Fruit fly (Drosophila melanogaster) whole organism, embryonic: Measurements from ENCODE around the gene CG31792.

Experiments
- Antp ChIP-seq: fragments of 200-800 bp; sonication (Bioruptor generic); optimal IDR thresholded peaks from 3 replicates; lab custom pipeline; 2016; ENCODE audit warnings: missing biosample characterization, missing genetic modification characterization
- Atf-2 ChIP-seq: fragments of 200-800 bp; sonication (Bioruptor generic); optimal IDR thresholded peaks from 2 replicates; lab custom pipeline; 2016; ENCODE audit warnings: missing biosample characterization, missing genetic modification characterization
- CG12744 ChIP-seq: fragments of 200-800 bp; sonication (Bioruptor generic); optimal IDR thresholded peaks from 2 replicates; lab custom pipeline; 2016; ENCODE audit warnings: missing biosample characterization, missing genetic modification characterization
- CG15479 ChIP-seq: fragments of 200-800 bp; sonication (Bioruptor generic); optimal IDR thresholded peaks from 3 replicates; lab custom pipeline; 2019; ENCODE audit warnings: missing biosample characterization, mild to moderate bottlenecking, missing genetic modification characterization, moderate library complexity
- CG15514 ChIP-seq: fragments of 200-800 bp; sonication (Bioruptor generic); optimal IDR thresholded peaks from 3 replicates; lab custom pipeline; 2017; ENCODE audit warnings: missing biosample characterization, missing genetic modification characterization, mild to moderate bottlenecking, moderate library complexity, missing genetic modification reagents
- CG16813 ChIP-seq: fragments of 200-800 bp; sonication (Bioruptor generic); IDR thresholded peaks from 3 replicates; pipeline ENCODE4 v1.3.6; 2022; ENCODE audit warnings: missing biosample characterization, missing genetic modification characterization; ENCODE audit not compliant: partially characterized antibody
- CG17359 ChIP-seq: fragments of 200-800 bp; sonication (Bioruptor generic); optimal IDR thresholded peaks from 3 replicates; lab custom pipeline; 2018; ENCODE audit warnings: missing biosample characterization, mild to moderate bottlenecking, missing genetic modification characterization, moderate library complexity
- CG2199 ChIP-seq: fragments of 200-800 bp; sonication (Bioruptor generic); IDR thresholded peaks from 3 replicates; pipeline ENCODE4 v1.3.6; 2022; ENCODE audit warnings: missing biosample characterization, missing genetic modification characterization
- CG31224 ChIP-seq: fragments of 200-800 bp; sonication (Bioruptor generic); IDR thresholded peaks from 2 replicates; pipeline ENCODE4 v1.3.6; 2022; ENCODE audit warnings: missing biosample characterization, missing genetic modification characterization
- CG4730 ChIP-seq: fragments of 200-800 bp; sonication (Bioruptor generic); IDR thresholded peaks from 2 replicates; pipeline ENCODE4 v1.3.6; 2022; ENCODE audit warnings: missing biosample characterization, missing genetic modification characterization
- CG5180 ChIP-seq: fragments of 200-800 bp; sonication (Bioruptor generic); optimal IDR thresholded peaks from 3 replicates; lab custom pipeline; 2017; ENCODE audit warnings: missing biosample characterization, missing genetic modification characterization, mild to moderate bottlenecking, moderate library complexity, missing genetic modification reagents
- CG6791 ChIP-seq: fragments of 200-800 bp; sonication (Bioruptor generic); IDR thresholded peaks from 3 replicates; pipeline ENCODE4 v1.3.6; 2022; ENCODE audit warnings: missing biosample characterization, missing genetic modification characterization; ENCODE audit not compliant: partially characterized antibody
- CG7963 ChIP-seq: fragments of 200-800 bp; sonication (Bioruptor generic); IDR thresholded peaks from 3 replicates; pipeline ENCODE4 v1.3.6; 2022; ENCODE audit warnings: missing biosample characterization, missing genetic modification characterization; ENCODE audit not compliant: partially characterized antibody
- CG8478 ChIP-seq: fragments of >200 bp; optimal IDR thresholded peaks from 2 replicates; lab custom pipeline; 2018
- CG9817 ChIP-seq: fragments of 200-800 bp; sonication (Bioruptor generic); optimal IDR thresholded peaks from 2 replicates; lab custom pipeline; 2018; ENCODE audit warnings: missing biosample characterization, mild to moderate bottlenecking, missing genetic modification characterization, moderate library complexity
- CHES-1-like ChIP-seq: fragments of 200-800 bp; sonication (Bioruptor generic); optimal IDR thresholded peaks from 2 replicates; lab custom pipeline; 2016; ENCODE audit warnings: missing biosample characterization, missing genetic modification characterization
- Deaf1 ChIP-seq: fragments of 200-800 bp; optimal IDR thresholded peaks from 3 replicates; lab custom pipeline; 2019; ENCODE audit warnings: missing biosample characterization, mild to moderate bottlenecking, missing genetic modification characterization, moderate library complexity
- Dll ChIP-seq: fragments of 200-800 bp; sonication (Bioruptor generic); IDR thresholded peaks from 4 replicates; pipeline ENCODE4 v1.3.6; 2022; ENCODE audit warnings: missing biosample characterization, missing genetic modification characterization; ENCODE audit not compliant: partially characterized antibody
- Elba2 ChIP-seq: fragments of 200-800 bp; sonication (Bioruptor generic); optimal IDR thresholded peaks from 3 replicates; lab custom pipeline; 2016; ENCODE audit warnings: missing biosample characterization, missing genetic modification characterization
- HHEX ChIP-seq: fragments of 200-800 bp; sonication (Bioruptor generic); optimal IDR thresholded peaks from 3 replicates; lab custom pipeline; 2017; ENCODE audit warnings: missing biosample characterization, mild to moderate bottlenecking, missing genetic modification characterization, missing genetic modification reagents
- HLH4C ChIP-seq: fragments of 200-800 bp; sonication (Bioruptor generic); IDR thresholded peaks from 3 replicates; pipeline ENCODE4 v1.3.6; 2022; ENCODE audit warnings: missing biosample characterization, missing genetic modification characterization; ENCODE audit not compliant: partially characterized antibody
- MTF-1 ChIP-seq: fragments of 200-800 bp; sonication (Bioruptor generic); optimal IDR thresholded peaks from 2 replicates; lab custom pipeline; 2018; ENCODE audit warnings: missing biosample characterization, mild to moderate bottlenecking, missing genetic modification characterization, borderline replicate concordance
- Oaz ChIP-seq: fragments of 200-800 bp; sonication (Bioruptor generic); IDR thresholded peaks from 2 replicates; pipeline ENCODE4 v1.3.6; 2022; ENCODE audit warnings: missing biosample characterization, missing genetic modification characterization
- Optix ChIP-seq: fragments of 200-800 bp; sonication (Bioruptor generic); IDR thresholded peaks from 3 replicates; pipeline ENCODE4 v1.3.6; 2022; ENCODE audit warnings: missing biosample characterization, missing genetic modification characterization
- Scr ChIP-seq: fragments of 200-800 bp; sonication (Bioruptor generic); IDR thresholded peaks from 2 replicates; pipeline ENCODE4 v1.3.6; 2022; ENCODE audit warnings: missing biosample characterization, missing genetic modification characterization; ENCODE audit not compliant: partially characterized antibody
- Stat92E ChIP-seq, 3 experiments: fragments of >200 bp in 2 of 3; fragments of 200-800 bp in 1 of 3; sonication (Bioruptor generic) in 1 of 3; optimal IDR thresholded peaks; 2 replicates each; lab custom pipeline; 2017 to 2019; ENCODE audit warnings: missing biosample characterization in 3 of 3, missing genetic modification characterization in 3 of 3, mild to moderate bottlenecking in 1 of 3, moderate library complexity in 1 of 3
- TFAM ChIP-seq: fragments of 200-800 bp; sonication (Bioruptor generic); optimal IDR thresholded peaks from 2 replicates; lab custom pipeline; 2017; ENCODE audit warnings: missing biosample characterization, missing genetic modification characterization, inconsistent platforms
- Tbp ChIP-seq: fragments of >200 bp; optimal IDR thresholded peaks from 2 replicates; lab custom pipeline; 2018; ENCODE audit warnings: missing biosample characterization, missing genetic modification characterization
- abd-A ChIP-seq: fragments of 200-800 bp; sonication (Bioruptor generic); optimal IDR thresholded peaks from 3 replicates; lab custom pipeline; 2019; ENCODE audit warnings: missing biosample characterization, mild to moderate bottlenecking, missing genetic modification characterization, moderate library complexity
- ato ChIP-seq: fragments of 200-800 bp; sonication (Bioruptor generic); IDR thresholded peaks from 2 replicates; pipeline ENCODE4 v1.3.6; 2022; ENCODE audit warnings: missing biosample characterization, missing genetic modification characterization; ENCODE audit not compliant: partially characterized antibody
- bbx ChIP-seq: fragments of 200-800 bp; sonication (Bioruptor generic); IDR thresholded peaks from 2 replicates; pipeline ENCODE4 v1.3.6; 2022; ENCODE audit warnings: missing biosample characterization, missing genetic modification characterization; ENCODE audit not compliant: partially characterized antibody
- bsh ChIP-seq, 2 experiments: fragments of 200-800 bp; sonication (Bioruptor generic); optimal IDR thresholded peaks; 2 replicates each; lab custom pipeline; 2017 to 2018; ENCODE audit warnings: mild to moderate bottlenecking in 2 of 2, missing biosample characterization in 2 of 2, missing genetic modification characterization in 2 of 2, moderate library complexity in 1 of 2
- da ChIP-seq: fragments of 200-800 bp; sonication (Bioruptor generic); optimal IDR thresholded peaks from 2 replicates; lab custom pipeline; 2016; ENCODE audit warnings: missing biosample characterization, missing genetic modification characterization
- dysf ChIP-seq: fragments of 200-800 bp; sonication (Bioruptor generic); IDR thresholded peaks from 3 replicates; pipeline ENCODE4 v1.3.6; 2022; ENCODE audit warnings: missing biosample characterization, missing genetic modification characterization
- fd96Cb ChIP-seq: fragments of 200-800 bp; sonication (Bioruptor generic); optimal IDR thresholded peaks from 2 replicates; lab custom pipeline; 2018; ENCODE audit warnings: missing biosample characterization, mild to moderate bottlenecking, missing genetic modification characterization, moderate library complexity
- insv ChIP-seq, 2 experiments: fragments of 200-800 bp; sonication (Bioruptor generic); optimal IDR thresholded peaks; 3 replicates each; lab custom pipeline; 2016 to 2018; ENCODE audit warnings: missing biosample characterization in 2 of 2, missing genetic modification characterization in 2 of 2
- inv ChIP-seq: fragments of 200-800 bp; sonication (Bioruptor generic); IDR thresholded peaks from 2 replicates; pipeline ENCODE4 v1.3.6; 2022; ENCODE audit warnings: missing biosample characterization, missing genetic modification characterization; ENCODE audit not compliant: partially characterized antibody
- jing ChIP-seq: fragments of 200-800 bp; sonication (Bioruptor generic); optimal IDR thresholded peaks from 2 replicates; lab custom pipeline; 2018; ENCODE audit warnings: missing biosample characterization, mild to moderate bottlenecking, missing genetic modification characterization
- knrl ChIP-seq: fragments of 200-800 bp; sonication (Bioruptor generic); IDR thresholded peaks from 3 replicates; pipeline ENCODE4 v1.3.6; 2022; ENCODE audit warnings: missing biosample characterization, missing genetic modification characterization; ENCODE audit not compliant: partially characterized antibody
- luna ChIP-seq: fragments of 200-800 bp; sonication (Bioruptor generic); optimal IDR thresholded peaks from 2 replicates; lab custom pipeline; 2016; ENCODE audit warnings: missing biosample characterization, missing genetic modification characterization
- oc ChIP-seq: fragments of 200-800 bp; sonication (Bioruptor generic); optimal IDR thresholded peaks from 2 replicates; lab custom pipeline; 2018; ENCODE audit warnings: missing biosample characterization, mild to moderate bottlenecking, missing genetic modification characterization, moderate library complexity
- sima ChIP-seq: fragments of 200-800 bp; sonication (Bioruptor generic); optimal IDR thresholded peaks from 2 replicates; lab custom pipeline; 2016; ENCODE audit warnings: missing biosample characterization, missing genetic modification characterization
- sna ChIP-seq: fragments of 200-800 bp; sonication (Bioruptor generic); IDR thresholded peaks from 2 replicates; pipeline ENCODE4 v1.3.6; 2022; ENCODE audit warnings: missing biosample characterization, missing genetic modification characterization; ENCODE audit not compliant: partially characterized antibody
- ssp ChIP-seq: fragments of 200-800 bp; sonication (Bioruptor generic); IDR thresholded peaks from 2 replicates; pipeline ENCODE4 v1.3.6; 2022; ENCODE audit warnings: missing biosample characterization, missing genetic modification characterization
- stwl ChIP-seq: fragments of 200-800 bp; sonication (Bioruptor generic); optimal IDR thresholded peaks from 3 replicates; lab custom pipeline; 2018; ENCODE audit warnings: missing biosample characterization, mild to moderate bottlenecking, missing genetic modification characterization, moderate library complexity
- tio ChIP-seq: fragments of 200-800 bp; sonication (Bioruptor generic); optimal IDR thresholded peaks from 2 replicates; lab custom pipeline; 2017; ENCODE audit warnings: missing biosample characterization, missing genetic modification characterization, inconsistent platforms
- tup ChIP-seq: fragments of 200-800 bp; sonication (Bioruptor generic); optimal IDR thresholded peaks from 2 replicates; lab custom pipeline; 2016; ENCODE audit warnings: missing biosample characterization, mild to moderate bottlenecking, missing genetic modification characterization, moderate library complexity
- wek ChIP-seq: fragments of 200-800 bp; sonication (Bioruptor generic); optimal IDR thresholded peaks from 3 replicates; lab custom pipeline; 2018; ENCODE audit warnings: missing biosample characterization, mild to moderate bottlenecking, missing genetic modification characterization, moderate library complexity

CG31792 gene

dm6 chr2L:18947515-18947998, 49.7 kb upstream of the CG31792 start (continued):
- TF ChIP-seq ato (GFP tag; lab: Robert Waterston, UW), result 0 out of 2 replicates have a peak, but pooled peaks have one; percentile 26
- TF ChIP-seq CG8478 (lab: Kevin White, UChicago), result peak; percentile 90
- TF ChIP-seq jing (GFP tag; lab: Kevin White, UChicago), result no peak
- TF ChIP-seq luna (GFP tag; lab: Kevin White, UChicago), result no peak
- peak; percentile 5; the same call in 1 of the 3 replicates for TF ChIP-seq knrl (GFP tag; lab: Robert Waterston, UW)
- no peak for TF ChIP-seq CHES-1-like (GFP tag; lab: Kevin White, UChicago)
- TF ChIP-seq tup (GFP tag; lab: Kevin White, UChicago), result no peak
- TF ChIP-seq Elba2 (GFP tag; lab: Kevin White, UChicago), result no peak
- TF ChIP-seq bbx (GFP tag; lab: Robert Waterston, UW), result peak; percentile 33; the same call in 1 of the 2 replicates
- peak; percentile 50; the same call in 1 of the 4 replicates for TF ChIP-seq Dll (GFP tag; lab: Robert Waterston, UW)
- TF ChIP-seq HLH4C, result 0 out of 3 replicates have a peak, but pooled peaks have one; percentile 46
- peak; percentile 33 for TF ChIP-seq Deaf1
- no peak for TF ChIP-seq oc
- peak; percentile 38; the same call in 1 of the 3 replicates for TF ChIP-seq CG16813 (GFP tag; lab: Robert Waterston, UW)
- TF ChIP-seq CG5180 (GFP tag; lab: Kevin White, UChicago), result peak; percentile 97
- no peak for TF ChIP-seq Oaz (GFP tag; lab: Robert Waterston, UW)
- no peak for TF ChIP-seq Atf-2 (GFP tag; lab: Kevin White, UChicago)
- no peak for TF ChIP-seq bsh (GFP tag; optimal IDR thresholded peaks at IDR 0.05; lab: Kevin White, UChicago)
- TF ChIP-seq sna (GFP tag; lab: Robert Waterston, UW), result peak; percentile 64
- TF ChIP-seq insv (GFP tag; optimal IDR thresholded peaks at IDR 0.05; lab: Kevin White, UChicago), result peak in 1 of 2 experiments; percentile 64
- TF ChIP-seq fd96Cb (tag; lab: Kevin White, UChicago), result no peak
- TF ChIP-seq CG15514 (GFP tag; lab: Kevin White, UChicago), result no peak
- no peak for TF ChIP-seq CG9817
- TF ChIP-seq CG15479, result peak; percentile 73
- TF ChIP-seq TFAM (GFP tag; lab: Kevin White, UChicago), result no peak
- TF ChIP-seq MTF-1 (GFP tag; lab: Kevin White, UChicago), result no peak
- TF ChIP-seq CG17359, result no peak
- TF ChIP-seq sima (GFP tag; lab: Kevin White, UChicago), result no peak
- peak; percentile 73 for TF ChIP-seq CG6791 (GFP tag; lab: Robert Waterston, UW)
- peak; percentile 97 for TF ChIP-seq abd-A
- peak; percentile 97 for TF ChIP-seq CG31224 (GFP tag; lab: Robert Waterston, UW)
- TF ChIP-seq Antp, result no peak
- TF ChIP-seq CG4730, result no peak
- peak; percentile 34; the same call in 1 of the 2 replicates for TF ChIP-seq inv (GFP tag; lab: Robert Waterston, UW)
- TF ChIP-seq Tbp (GFP tag; lab: Kevin White, UChicago), result no peak
- TF ChIP-seq CG2199 (GFP tag; lab: Robert Waterston, UW), result peak; percentile 84; the same call in 1 of the 3 replicates
- TF ChIP-seq dysf (GFP tag; lab: Robert Waterston, UW), result no peak
- TF ChIP-seq da, result no peak
- TF ChIP-seq ssp (GFP tag; lab: Robert Waterston, UW), result no peak
- no peak for TF ChIP-seq CG12744 (GFP tag; lab: Kevin White, UChicago)
- 0 out of 3 replicates have a peak, but pooled peaks have one; percentile 9 for TF ChIP-seq CG7963 (GFP tag; lab: Robert Waterston, UW)
- TF ChIP-seq Optix, result no peak
- TF ChIP-seq tio (GFP tag; lab: Kevin White, UChicago), result no peak
- TF ChIP-seq Scr (GFP tag; lab: Robert Waterston, UW), result peak; percentile 37
- TF ChIP-seq wek (GFP tag; lab: Kevin White, UChicago), result no peak
- TF ChIP-seq stwl (tag; lab: Kevin White, UChicago), result peak; percentile 3
- no peak for TF ChIP-seq HHEX
- peak in 1 of 3 experiments; percentile 46 for TF ChIP-seq Stat92E (GFP tag; optimal IDR thresholded peaks at IDR 0.05; lab: Kevin White, UChicago)
